Fruit fly (Drosophila melanogaster) whole organism, embryonic: ENCODE data around the gene Rab18.

ENCODE experiments used
- Asciz ChIP-seq: fragments of 200-800 bp; sonication (Bioruptor generic); optimal IDR thresholded peaks from 2 replicates; lab custom pipeline; 2017; ENCODE audit warnings: missing biosample characterization, mild to moderate bottlenecking, missing genetic modification characterization, missing genetic modification reagents
- Awh ChIP-seq: fragments of 200-800 bp; sonication (Bioruptor generic); IDR thresholded peaks from 2 replicates; pipeline ENCODE4, ENCODE4 v1.3.6; 2022; ENCODE audit warnings: missing biosample characterization, missing genetic modification characterization
- CG10431 ChIP-seq: fragments of 200-800 bp; sonication (Bioruptor generic); optimal IDR thresholded peaks from 3 replicates; lab custom pipeline; 2018; ENCODE audit warnings: missing biosample characterization, mild to moderate bottlenecking, missing genetic modification characterization
- CG11085 ChIP-seq: fragments of 200-800 bp; sonication (Bioruptor generic); IDR thresholded peaks from 2 replicates; pipeline ENCODE4 v1.3.6; 2022; ENCODE audit warnings: missing biosample characterization, missing genetic modification characterization
- CG11695 ChIP-seq: fragments of 200-800 bp; sonication (Bioruptor generic); IDR thresholded peaks from 3 replicates; pipeline ENCODE4 v1.3.6; 2022; ENCODE audit warnings: missing biosample characterization, missing genetic modification characterization
- CG12155 ChIP-seq: fragments of 200-800 bp; sonication (Bioruptor generic); optimal IDR thresholded peaks from 3 replicates; lab custom pipeline; 2016; ENCODE audit warnings: missing biosample characterization, missing genetic modification characterization
- CG12299 ChIP-seq: fragments of 200-800 bp; sonication (Bioruptor generic); optimal IDR thresholded peaks from 2 replicates; lab custom pipeline; 2018; ENCODE audit warnings: missing biosample characterization, mild to moderate bottlenecking, missing genetic modification characterization
- CG12744 ChIP-seq: fragments of 200-800 bp; sonication (Bioruptor generic); optimal IDR thresholded peaks from 2 replicates; lab custom pipeline; 2016; ENCODE audit warnings: missing biosample characterization, missing genetic modification characterization
- CG15011 ChIP-seq: fragments of 200-800 bp; sonication (Bioruptor generic); optimal IDR thresholded peaks from 3 replicates; lab custom pipeline; 2018; ENCODE audit warnings: missing biosample characterization, mild to moderate bottlenecking, missing genetic modification characterization
- CG16779 ChIP-seq: fragments of 200-800 bp; sonication (Bioruptor generic); IDR thresholded peaks from 2 replicates; pipeline ENCODE4 v1.3.6; 2022; ENCODE audit warnings: missing biosample characterization, missing genetic modification characterization
- CG17802 ChIP-seq: fragments of 200-800 bp; sonication (Bioruptor generic); optimal IDR thresholded peaks from 2 replicates; lab custom pipeline; 2018; ENCODE audit warnings: missing biosample characterization, mild to moderate bottlenecking, missing genetic modification characterization, moderate library complexity
- CG17829 ChIP-seq: fragments of 200-800 bp; optimal IDR thresholded peaks from 2 replicates; lab custom pipeline; 2019; ENCODE audit warnings: missing biosample characterization, mild to moderate bottlenecking, missing genetic modification characterization, moderate library complexity
- CG18262 ChIP-seq: fragments of 200-800 bp; optimal IDR thresholded peaks from 3 replicates; lab custom pipeline; 2019; ENCODE audit warnings: missing biosample characterization, mild to moderate bottlenecking, missing genetic modification characterization, moderate library complexity
- CG2120 ChIP-seq: fragments of 200-800 bp; sonication (Bioruptor generic); optimal IDR thresholded peaks from 3 replicates; lab custom pipeline; 2016; ENCODE audit warnings: missing biosample characterization, missing genetic modification characterization
- CG32767 ChIP-seq: fragments of 200-800 bp; sonication (Bioruptor generic); IDR thresholded peaks from 2 replicates; pipeline ENCODE4 v1.3.6; 2022; ENCODE audit warnings: missing biosample characterization, missing genetic modification characterization
- CG42726 ChIP-seq: fragments of 200-800 bp; sonication (Bioruptor generic); IDR thresholded peaks from 2 replicates; pipeline ENCODE4 v1.3.6; 2022; ENCODE audit warnings: missing biosample characterization, missing genetic modification characterization; ENCODE audit not compliant: partially characterized antibody
- CG5245 ChIP-seq: fragments of 200-800 bp; sonication (Bioruptor generic); optimal IDR thresholded peaks from 3 replicates; lab custom pipeline; 2016; ENCODE audit warnings: missing biosample characterization, missing genetic modification characterization
- CG6272 ChIP-seq: fragments of 200-800 bp; sonication (Bioruptor generic); IDR thresholded peaks from 2 replicates; pipeline ENCODE4 v1.3.6; 2022; ENCODE audit warnings: missing biosample characterization, missing genetic modification characterization
- CG6765 ChIP-seq: fragments of 200-800 bp; sonication (Bioruptor generic); optimal IDR thresholded peaks from 3 replicates; lab custom pipeline; 2017; ENCODE audit warnings: missing biosample characterization, mild to moderate bottlenecking, missing genetic modification characterization
- CG9932 ChIP-seq: fragments of 200-800 bp; sonication (Bioruptor generic); IDR thresholded peaks from 2 replicates; pipeline ENCODE4 v1.3.6; 2022; ENCODE audit warnings: missing biosample characterization, missing genetic modification characterization
- HLHmδ ChIP-seq: fragments of 200-800 bp; sonication (Bioruptor generic); optimal IDR thresholded peaks from 2 replicates; lab custom pipeline; 2018; ENCODE audit warnings: missing biosample characterization, mild to moderate bottlenecking, missing genetic modification characterization, moderate library complexity
- Lim3 ChIP-seq: fragments of 200-800 bp; sonication (Bioruptor generic); IDR thresholded peaks from 2 replicates; pipeline ENCODE4 v1.3.6; 2022; ENCODE audit warnings: missing biosample characterization, missing genetic modification characterization
- MBD-R2 ChIP-seq: fragments of 200-800 bp; sonication (Bioruptor generic); IDR thresholded peaks from 2 replicates; pipeline ENCODE4 v1.3.6; 2022; ENCODE audit warnings: missing biosample characterization, missing genetic modification characterization
- MTF-1 ChIP-seq: fragments of 200-800 bp; sonication (Bioruptor generic); optimal IDR thresholded peaks from 2 replicates; lab custom pipeline; 2018; ENCODE audit warnings: missing biosample characterization, mild to moderate bottlenecking, missing genetic modification characterization, borderline replicate concordance
- Mes4 ChIP-seq: fragments of 200-800 bp; sonication (Bioruptor generic); optimal IDR thresholded peaks from 2 replicates; lab custom pipeline; 2016; ENCODE audit warnings: missing biosample characterization, missing genetic modification characterization
- Oli ChIP-seq: fragments of 200-800 bp; sonication (Bioruptor generic); optimal IDR thresholded peaks from 2 replicates; lab custom pipeline; 2018; ENCODE audit warnings: missing biosample characterization, mild to moderate bottlenecking, missing genetic modification characterization, moderate library complexity
- Scr ChIP-seq: fragments of 200-800 bp; sonication (Bioruptor generic); IDR thresholded peaks from 2 replicates; pipeline ENCODE4 v1.3.6; 2022; ENCODE audit warnings: missing biosample characterization, missing genetic modification characterization; ENCODE audit not compliant: partially characterized antibody
- Six4 ChIP-seq: fragments of 200-800 bp; sonication (Bioruptor generic); optimal IDR thresholded peaks from 2 replicates; lab custom pipeline; 2016; ENCODE audit warnings: missing biosample characterization, missing genetic modification characterization
- Ssrp ChIP-seq: fragments of 200-800 bp; sonication (Bioruptor generic); optimal IDR thresholded peaks from 2 replicates; lab custom pipeline; 2018; ENCODE audit warnings: missing biosample characterization, mild to moderate bottlenecking, missing genetic modification characterization, moderate library complexity
- Xrp1 ChIP-seq: fragments of 200-800 bp; sonication (Bioruptor generic); IDR thresholded peaks from 2 replicates; pipeline ENCODE4 v1.3.6; 2022; ENCODE audit warnings: missing biosample characterization, missing genetic modification characterization
- aop ChIP-seq: fragments of 200-800 bp; sonication (Bioruptor generic); IDR thresholded peaks from 2 replicates; pipeline ENCODE4 v1.3.6; 2022; ENCODE audit warnings: missing biosample characterization, missing genetic modification characterization
- az2 ChIP-seq: fragments of 200-800 bp; sonication (Bioruptor generic); optimal IDR thresholded peaks from 3 replicates; lab custom pipeline; 2016; ENCODE audit warnings: missing biosample characterization, missing genetic modification characterization
- cad ChIP-seq: fragments of >200 bp; optimal IDR thresholded peaks from 2 replicates; lab custom pipeline; 2017; ENCODE audit warnings: missing biosample characterization, missing genetic modification characterization
- caup ChIP-seq: fragments of 200-800 bp; sonication (Bioruptor generic); optimal IDR thresholded peaks from 3 replicates; lab custom pipeline; 2017; ENCODE audit warnings: missing biosample characterization, mild to moderate bottlenecking, missing genetic modification characterization, moderate library complexity; ENCODE audit not compliant: severe bottlenecking
- chinmo ChIP-seq: fragments of 200-800 bp; sonication (Bioruptor generic); IDR thresholded peaks from 4 replicates; pipeline ENCODE4 v1.3.6; 2022; ENCODE audit warnings: missing biosample characterization, missing genetic modification characterization; ENCODE audit not compliant: partially characterized antibody
- chm ChIP-seq: fragments of 200-800 bp; sonication (Bioruptor generic); IDR thresholded peaks from 2 replicates; pipeline ENCODE4 v1.3.6; 2022; ENCODE audit warnings: missing biosample characterization, missing genetic modification characterization
- dpn ChIP-seq, 2 experiments: fragments of 200-800 bp; sonication (Bioruptor generic); optimal IDR thresholded peaks; 3 replicates each; lab custom pipeline; 2016; ENCODE audit warnings: missing biosample characterization in 2 of 2, missing genetic modification characterization in 2 of 2
- emc ChIP-seq: fragments of 200-800 bp; sonication (Bioruptor generic); optimal IDR thresholded peaks from 2 replicates; lab custom pipeline; 2016; ENCODE audit warnings: missing biosample characterization, missing genetic modification characterization
- ewg ChIP-seq: fragments of 200-800 bp; sonication (Bioruptor generic); optimal IDR thresholded peaks from 3 replicates; lab custom pipeline; 2017; ENCODE audit warnings: mild to moderate bottlenecking, missing biosample characterization, missing genetic modification reagents, missing genetic modification characterization
- gfzf ChIP-seq: fragments of 200-800 bp; sonication (Bioruptor generic); optimal IDR thresholded peaks from 2 replicates; lab custom pipeline; 2016; ENCODE audit warnings: missing biosample characterization, mild to moderate bottlenecking, missing genetic modification characterization, moderate library complexity
- jigr1 ChIP-seq: fragments of 200-800 bp; sonication (Bioruptor generic); IDR thresholded peaks from 3 replicates; pipeline ENCODE4 v1.3.6; 2022; ENCODE audit warnings: missing biosample characterization, missing genetic modification characterization
- ken ChIP-seq: fragments of 200-800 bp; sonication (Bioruptor generic); IDR thresholded peaks from 3 replicates; pipeline ENCODE4 v1.3.6; 2022; ENCODE audit warnings: missing biosample characterization, missing genetic modification characterization
- lmd ChIP-seq: fragments of 200-800 bp; sonication (Bioruptor generic); IDR thresholded peaks from 2 replicates; pipeline ENCODE4 v1.3.6; 2022; ENCODE audit warnings: missing biosample characterization, missing genetic modification characterization
- mld ChIP-seq: fragments of 200-800 bp; sonication (Bioruptor generic); IDR thresholded peaks from 3 replicates; pipeline ENCODE4 v1.3.6; 2022; ENCODE audit warnings: missing biosample characterization, missing genetic modification characterization; ENCODE audit not compliant: partially characterized antibody
- nmo ChIP-seq: fragments of 200-800 bp; sonication (Bioruptor generic); optimal IDR thresholded peaks from 2 replicates; lab custom pipeline; 2018; ENCODE audit warnings: missing biosample characterization, mild to moderate bottlenecking, missing genetic modification characterization, moderate library complexity
- pum ChIP-seq: fragments of 200-800 bp; sonication (Bioruptor generic); optimal IDR thresholded peaks from 2 replicates; lab custom pipeline; 2016; ENCODE audit warnings: missing biosample characterization, missing genetic modification characterization
- schlank ChIP-seq: fragments of 200-800 bp; sonication (Bioruptor generic); optimal IDR thresholded peaks from 2 replicates; lab custom pipeline; 2018; ENCODE audit warnings: missing biosample characterization, mild to moderate bottlenecking, missing genetic modification characterization
- scrt ChIP-seq: fragments of 200-800 bp; sonication (Bioruptor generic); optimal IDR thresholded peaks from 2 replicates; lab custom pipeline; 2018; ENCODE audit warnings: missing biosample characterization, mild to moderate bottlenecking, missing genetic modification characterization, moderate library complexity
- sd ChIP-seq: fragments of 200-800 bp; sonication (Bioruptor generic); optimal IDR thresholded peaks from 3 replicates; lab custom pipeline; 2018; ENCODE audit warnings: missing biosample characterization, mild to moderate bottlenecking, missing genetic modification characterization, moderate library complexity

The Rab18 gene

dm6 chrX:5699824-5700498 is 28.3 kb upstream of the Rab18 start (continued):
- no peak for TF ChIP-seq mld
- TF ChIP-seq schlank (tag; lab: Kevin White, UChicago) = no peak
- peak; percentile 52; the same call in 2 of the 3 replicates for TF ChIP-seq CG11695 (GFP tag; lab: Robert Waterston, UW)
- TF ChIP-seq CG17829 = peak; percentile 60
- no peak for TF ChIP-seq chm
- no peak for TF ChIP-seq HLHmδ
- TF ChIP-seq ewg (GFP tag; lab: Kevin White, UChicago) = peak; percentile 52
- peak; percentile 48 for TF ChIP-seq pum (GFP tag; lab: Kevin White, UChicago)
- peak; percentile 37 for TF ChIP-seq CG5245 (GFP tag; lab: Kevin White, UChicago)
- TF ChIP-seq CG2120 (GFP tag; lab: Kevin White, UChicago) = peak; percentile 62
- TF ChIP-seq Ssrp (tag; lab: Kevin White, UChicago) = peak; percentile 67
- peak; percentile 43 for TF ChIP-seq az2 (GFP tag; lab: Kevin White, UChicago)
- TF ChIP-seq CG18262 (tag; lab: Kevin White, UChicago) = peak; percentile 74
- peak; percentile 45 for TF ChIP-seq Mes4 (GFP tag; lab: Kevin White, UChicago)
- peak; percentile 79 for TF ChIP-seq nmo (GFP tag; lab: Kevin White, UChicago)
- peak; percentile 29 for TF ChIP-seq Six4 (GFP tag; lab: Kevin White, UChicago)
- peak; percentile 73 for TF ChIP-seq lmd (GFP tag; lab: Robert Waterston, UW)
- no peak for TF ChIP-seq CG9932
- 0 out of 2 replicates have a peak, but pooled peaks have one; percentile 44 for TF ChIP-seq Awh (GFP tag; lab: Robert Waterston, UW)
- TF ChIP-seq Scr (GFP tag; lab: Robert Waterston, UW) = no peak
- no peak for TF ChIP-seq CG6765
- TF ChIP-seq CG10431 = no peak
- TF ChIP-seq MTF-1 = no peak
- TF ChIP-seq CG12744 (GFP tag; lab: Kevin White, UChicago) = no peak
- no peak for TF ChIP-seq gfzf (GFP tag; lab: Kevin White, UChicago)
- no peak for TF ChIP-seq MBD-R2 (GFP tag; lab: Robert Waterston, UW)
- TF ChIP-seq aop (GFP tag; lab: Robert Waterston, UW) = no peak
- TF ChIP-seq CG16779 (GFP tag; lab: Robert Waterston, UW) = no peak
- TF ChIP-seq Xrp1 (GFP tag; lab: Robert Waterston, UW) = peak; percentile 74
- no peak for TF ChIP-seq CG6272
- TF ChIP-seq dpn (GFP tag; optimal IDR thresholded peaks at IDR 0.05; lab: Kevin White, UChicago) = peak; percentile 51 to 63
- peak; percentile 39; the same call in 1 of the 2 replicates for TF ChIP-seq CG32767
- peak; percentile 41; the same call in 1 of the 3 replicates for TF ChIP-seq jigr1
- peak; percentile 28 for TF ChIP-seq caup (GFP tag; lab: Kevin White, UChicago)
- TF ChIP-seq chinmo (GFP tag; lab: Robert Waterston, UW) = no peak
- no peak for TF ChIP-seq Lim3
- no peak for TF ChIP-seq CG17802 (tag; lab: Kevin White, UChicago)
- no peak for TF ChIP-seq CG12299 (tag; lab: Kevin White, UChicago)
- peak; percentile 66 for TF ChIP-seq Asciz (GFP tag; lab: Kevin White, UChicago)
- no peak for TF ChIP-seq cad (GFP tag; lab: Kevin White, UChicago)
- TF ChIP-seq ken (GFP tag; lab: Robert Waterston, UW) = peak; percentile 67; the same call in 1 of the 3 replicates
- peak; percentile 66 for TF ChIP-seq CG12155 (GFP tag; lab: Kevin White, UChicago)
- TF ChIP-seq CG15011 = peak; percentile 39
- peak; percentile 49 for TF ChIP-seq scrt
- TF ChIP-seq sd = peak; percentile 5
- peak; percentile 81 for TF ChIP-seq Oli (tag; lab: Kevin White, UChicago)
- no peak for TF ChIP-seq CG11085 (GFP tag; lab: Robert Waterston, UW)
- no peak for TF ChIP-seq emc
- TF ChIP-seq CG42726 = no peak
